Worm (Caenorhabditis elegans): ENCODE measurements around the gene Y97E10AR.3.

Y97E10AR.3 gene

ce11 chrV:7978798-7979197 lies 28.5 kb downstream of the Y97E10AR.3 start (continued):
- TF ChIP-seq ceh-90 (tag; optimal IDR thresholded peaks at IDR 0.05) (no peak), elt-2 (tag; optimal IDR thresholded peaks at IDR 0.05) (no peak), sup-37 (GFP tag; optimal IDR thresholded peaks at IDR 0.05) (no peak), nhr-20 (tag; optimal IDR thresholded peaks at IDR 0.05) (peak; percentile 56), fkh-8 (tag; optimal IDR thresholded peaks at IDR 0.05) (no peak), nhr-237 (tag; optimal IDR thresholded peaks at IDR 0.05) (no peak), vab-15 (tag; optimal IDR thresholded peaks at IDR 0.05) (no peak), snu-23 (GFP tag; optimal IDR thresholded peaks at IDR 0.05) (peak; percentile 56), lir-3 (tag; optimal IDR thresholded peaks at IDR 0.05; ENCODE audit: poor library complexity) (no peak), mep-1 (tag; optimal IDR thresholded peaks at IDR 0.05) (peak; percentile 24), lsy-2 (tag; optimal IDR thresholded peaks at IDR 0.05) (peak in 1 of 2 experiments; percentile 82), nhr-85 (tag) (peak; percentile 79), unc-98 (GFP tag; IDR thresholded peaks at IDR 0.05) (no peak), nhr-77 (tag; optimal IDR thresholded peaks at IDR 0.05) (no peak), nhr-90 (tag; optimal IDR thresholded peaks at IDR 0.05; ENCODE audit: poor library complexity) (no peak)

- TF ChIP-seq elt-3 (tag; optimal IDR thresholded peaks at IDR 0.05) (peak in 1 of 6 experiments; percentile 6), lin-35 (GFP tag; optimal IDR thresholded peaks at IDR 0.05) (peak in 1 of 2 experiments; percentile 15), lsy-2 (tag; optimal IDR thresholded peaks at IDR 0.05) (peak in 1 of 2 experiments; percentile 7), fkh-8 (tag; optimal IDR thresholded peaks at IDR 0.05) (peak; percentile 12), nhr-90 (tag; optimal IDR thresholded peaks at IDR 0.05; ENCODE audit: poor library complexity) (peak; percentile 17), efl-1 (optimal IDR thresholded peaks at IDR 0.05) (no peak), efl-1 (GFP tag; optimal IDR thresholded peaks at IDR 0.05 in 1 of 2) (peak in 1 of 2 experiments; percentile 31), mep-1 (tag; optimal IDR thresholded peaks at IDR 0.05) (peak; percentile 9), ets-5 (GFP tag; IDR thresholded peaks at IDR 0.05) (no peak), lin-14 (GFP tag; optimal IDR thresholded peaks at IDR 0.05) (peak; percentile 72), ceh-82 (tag; optimal IDR thresholded peaks at IDR 0.05) (peak in 1 of 3 experiments; percentile 35), elt-2 (tag; optimal IDR thresholded peaks at IDR 0.05) (peak; percentile 33), hpl-2 (GFP tag; optimal IDR thresholded peaks at IDR 0.05) (no peak), lin-39 (tag; optimal IDR thresholded peaks at IDR 0.05) (no peak), nhr-84 (tag; optimal IDR thresholded peaks at IDR 0.05) (no peak)
Observed at ce11 chrV:7977701-7978461, 29.4 kb downstream of the Y97E10AR.3 start, which contains the start of gene let-413. TSS of gene let-413 (minus strand) at chrV:7977776.

- TF ChIP-seq sox-4 (tag; optimal IDR thresholded peaks at IDR 0.05) (peak; percentile 12), fos-1 (tag; optimal IDR thresholded peaks at IDR 0.05) (no peak), nhr-84 (tag; optimal IDR thresholded peaks at IDR 0.05) (no peak), fkh-8 (tag; optimal IDR thresholded peaks at IDR 0.05) (peak; percentile 69), dsc-1 (tag; optimal IDR thresholded peaks at IDR 0.05) (peak; percentile 8), egl-13 (tag; optimal IDR thresholded peaks at IDR 0.05) (no peak), nhr-71 (tag; optimal IDR thresholded peaks at IDR 0.05) (peak; percentile 8)
Observed at ce11 chrV:7971376-7971775, 35.9 kb downstream of the Y97E10AR.3 start.

ce11 chrV:7970519-7970918 lies 36.8 kb downstream of the Y97E10AR.3 start:
- TF ChIP-seq zag-1 (tag; optimal IDR thresholded peaks at IDR 0.05), result no peak
- TF ChIP-seq ceh-90 (tag; optimal IDR thresholded peaks at IDR 0.05), result no peak
- no peak for TF ChIP-seq pag-3 (tag; optimal IDR thresholded peaks at IDR 0.05; ENCODE audit: borderline replicate concordance, insufficient read depth)
- no peak for TF ChIP-seq unc-98 (GFP tag; IDR thresholded peaks at IDR 0.05)
- TF ChIP-seq nhr-47 (tag; optimal IDR thresholded peaks at IDR 0.05), result peak; percentile 41
- no peak for TF ChIP-seq xbp-1 (tag; optimal IDR thresholded peaks at IDR 0.05)
- no peak for TF ChIP-seq sup-37 (GFP tag; optimal IDR thresholded peaks at IDR 0.05)
- no peak for TF ChIP-seq aha-1 (tag; optimal IDR thresholded peaks at IDR 0.05)
- no peak for TF ChIP-seq F16B12.6 (tag; optimal IDR thresholded peaks at IDR 0.05)
- TF ChIP-seq nhr-76 (tag; optimal IDR thresholded peaks at IDR 0.05), result no peak
- no peak for TF ChIP-seq lin-13 (GFP tag; optimal IDR thresholded peaks at IDR 0.05)
- no peak for TF ChIP-seq nhr-85 (tag)
- no peak for TF ChIP-seq snu-23 (GFP tag; optimal IDR thresholded peaks at IDR 0.05)
- no peak for TF ChIP-seq C34B4.2 (tag; optimal IDR thresholded peaks at IDR 0.05)
- TF ChIP-seq mep-1 (tag; optimal IDR thresholded peaks at IDR 0.05), result no peak
- no peak for TF ChIP-seq lin-15B (tag; optimal IDR thresholded peaks at IDR 0.05)
- no peak for TF ChIP-seq isw-1 (GFP tag; IDR thresholded peaks at IDR 0.05)
- peak; percentile 51 for TF ChIP-seq nhr-71 (tag; optimal IDR thresholded peaks at IDR 0.05)
- TF ChIP-seq sptf-1 (tag; optimal IDR thresholded peaks at IDR 0.05), result no peak
- TF ChIP-seq elt-2 (tag; optimal IDR thresholded peaks at IDR 0.05), result no peak
- no peak for TF ChIP-seq ces-1 (GFP tag; optimal IDR thresholded peaks at IDR 0.05)
- peak; percentile 22 for TF ChIP-seq egl-13 (tag; optimal IDR thresholded peaks at IDR 0.05)
- TF ChIP-seq ztf-4 (tag; optimal IDR thresholded peaks at IDR 0.05), result no peak
- no peak for TF ChIP-seq ceh-8 (GFP tag; optimal IDR thresholded peaks at IDR 0.05)
